Worm (Caenorhabditis elegans) whole organism, mixed stage, embryonic: ENCODE measurements around the gene C04F5.8.

Experiments used
- M03D4.4 ChIP-seq: sonication (generic microtip); optimal IDR thresholded peaks from 2 replicates; lab custom pipeline; 2017; ENCODE audit warnings: mild to moderate bottlenecking, missing genetic modification characterization, missing compliant biosample characterization
- bed-3 ChIP-seq: fragments of 200-800 bp; sonication (Bioruptor generic); optimal IDR thresholded peaks from 3 replicates; lab custom pipeline; 2018; ENCODE audit warnings: mild to moderate bottlenecking, missing genetic modification characterization, moderate library complexity, missing compliant biosample characterization
- blmp-1 ChIP-seq: fragments of 150-350 bp; optimal IDR thresholded peaks from 2 replicates; lab custom pipeline; 2014; ENCODE audit warnings: missing biosample characterization, missing genetic modification characterization
- ceh-39 ChIP-seq: fragments of 150-350 bp; optimal IDR thresholded peaks from 2 replicates; lab custom pipeline; 2014; ENCODE audit warnings: missing biosample characterization, missing genetic modification characterization
- ceh-43 ChIP-seq: fragments of 200-800 bp; sonication (Bioruptor generic); optimal IDR thresholded peaks from 2 replicates; lab custom pipeline; 2018; ENCODE audit warnings: mild to moderate bottlenecking, missing genetic modification characterization, moderate library complexity, missing compliant biosample characterization
- ceh-83 ChIP-seq: fragments of 200-800 bp; sonication (Bioruptor generic); optimal IDR thresholded peaks from 2 replicates; lab custom pipeline; 2018; ENCODE audit warnings: mild to moderate bottlenecking, missing genetic modification characterization, missing compliant biosample characterization
- ces-1 ChIP-seq: fragments of 150-350 bp; optimal IDR thresholded peaks from 2 replicates; lab custom pipeline; 2014; ENCODE audit warnings: missing biosample characterization, missing genetic modification reagents, missing genetic modification characterization
- cnd-1 ChIP-seq: fragments of 200-800 bp; sonication (Bioruptor generic); optimal IDR thresholded peaks from 2 replicates; lab custom pipeline; 2018; ENCODE audit warnings: mild to moderate bottlenecking, missing genetic modification characterization, missing compliant biosample characterization
- drap-1 ChIP-seq: fragments of 200-800 bp; sonication (Bioruptor generic); optimal IDR thresholded peaks from 3 replicates; lab custom pipeline; 2018; ENCODE audit warnings: mild to moderate bottlenecking, missing genetic modification characterization, missing compliant biosample characterization
- elt-1 ChIP-seq: sonication (generic microtip); optimal IDR thresholded peaks from 2 replicates; lab custom pipeline; 2017; ENCODE audit warnings: missing genetic modification characterization, mild to moderate bottlenecking, missing compliant biosample characterization, antibody characterized with exemption, moderate library complexity, borderline replicate concordance; ENCODE audit not compliant: insufficient read depth
- elt-3 ChIP-seq: fragments of 150-350 bp; optimal IDR thresholded peaks from 2 replicates; lab custom pipeline; 2014; ENCODE audit warnings: missing biosample characterization, missing genetic modification characterization
- flh-1 ChIP-seq: fragments of 200-800 bp; sonication (Bioruptor generic); optimal IDR thresholded peaks from 2 replicates; lab custom pipeline; 2018; ENCODE audit warnings: mild to moderate bottlenecking, missing genetic modification characterization, moderate library complexity, missing compliant biosample characterization
- ham-2 ChIP-seq: fragments of 200-800 bp; sonication (Bioruptor generic); optimal IDR thresholded peaks from 2 replicates; lab custom pipeline; 2018; ENCODE audit warnings: mild to moderate bottlenecking, missing genetic modification characterization, missing compliant biosample characterization
- hlh-1 ChIP-seq: fragments of 150-350 bp; optimal IDR thresholded peaks from 2 replicates; lab custom pipeline; 2014; ENCODE audit warnings: missing biosample characterization, missing genetic modification reagents, missing genetic modification characterization
- lin-13 ChIP-seq: fragments of 150-350 bp; optimal IDR thresholded peaks from 2 replicates; lab custom pipeline; 2014; ENCODE audit warnings: missing biosample characterization, missing genetic modification characterization
- lin-32 ChIP-seq: fragments of 200-800 bp; sonication (Bioruptor generic); optimal IDR thresholded peaks from 2 replicates; lab custom pipeline; 2018; ENCODE audit warnings: mild to moderate bottlenecking, missing genetic modification characterization, missing compliant biosample characterization
- lsy-2 ChIP-seq: fragments of 150-350 bp; optimal IDR thresholded peaks from 2 replicates; lab custom pipeline; 2014; ENCODE audit warnings: missing biosample characterization, missing genetic modification characterization
- mab-5 ChIP-seq: fragments of 150-350 bp; optimal IDR thresholded peaks from 2 replicates; lab custom pipeline; 2014; ENCODE audit warnings: missing biosample characterization, missing genetic modification characterization
- mep-1 ChIP-seq: fragments of 150-350 bp; optimal IDR thresholded peaks from 2 replicates; lab custom pipeline; 2017; ENCODE audit warnings: missing biosample characterization, missing genetic modification reagents, missing genetic modification characterization, inconsistent platforms
- mls-2 ChIP-seq: sonication (generic microtip); optimal IDR thresholded peaks from 2 replicates; lab custom pipeline; 2016; ENCODE audit warnings: mild to moderate bottlenecking, missing genetic modification characterization, moderate library complexity, missing compliant biosample characterization
- nhr-12 ChIP-seq: fragments of 150-350 bp; optimal IDR thresholded peaks from 2 replicates; lab custom pipeline; 2014; ENCODE audit warnings: missing biosample characterization, missing genetic modification characterization
- nhr-2 ChIP-seq: fragments of 150-350 bp; optimal IDR thresholded peaks from 2 replicates; lab custom pipeline; 2014; ENCODE audit warnings: missing biosample characterization, missing genetic modification characterization
- nhr-28 ChIP-seq: fragments of 150-350 bp; optimal IDR thresholded peaks from 2 replicates; lab custom pipeline; 2014; ENCODE audit warnings: missing biosample characterization, missing genetic modification characterization
- nhr-76 ChIP-seq: sonication (generic microtip); optimal IDR thresholded peaks from 2 replicates; lab custom pipeline; 2017; ENCODE audit warnings: missing biosample characterization, missing genetic modification characterization
- pha-4 ChIP-seq: fragments of 150-350 bp; optimal IDR thresholded peaks from 2 replicates; lab custom pipeline; 2018; ENCODE audit warnings: missing biosample characterization, missing genetic modification reagents, missing genetic modification characterization
- sem-2 ChIP-seq: fragments of 200-800 bp; sonication (Bioruptor generic); optimal IDR thresholded peaks from 2 replicates; lab custom pipeline; 2018; ENCODE audit warnings: mild to moderate bottlenecking, missing genetic modification characterization, missing compliant biosample characterization
- snpc-4 ChIP-seq: fragments of 150-350 bp; optimal IDR thresholded peaks from 2 replicates; lab custom pipeline; 2014; ENCODE audit warnings: missing biosample characterization, missing genetic modification characterization
- sptf-1 ChIP-seq: sonication (generic microtip); optimal IDR thresholded peaks from 2 replicates; lab custom pipeline; 2017; ENCODE audit warnings: mild to moderate bottlenecking, missing genetic modification characterization, moderate library complexity, missing compliant biosample characterization
- tbx-8 ChIP-seq: fragments of 200-800 bp; sonication (Bioruptor generic); optimal IDR thresholded peaks from 2 replicates; lab custom pipeline; 2018; ENCODE audit warnings: mild to moderate bottlenecking, missing genetic modification characterization, moderate library complexity, missing compliant biosample characterization
- unc-120 ChIP-seq: sonication (generic microtip); optimal IDR thresholded peaks from 2 replicates; lab custom pipeline; 2017; ENCODE audit warnings: missing genetic modification characterization, missing compliant biosample characterization; ENCODE audit not compliant: poor library complexity, severe bottlenecking
- unc-39 ChIP-seq: fragments of 150-350 bp; optimal IDR thresholded peaks from 2 replicates; lab custom pipeline; 2014; ENCODE audit warnings: missing biosample characterization, missing genetic modification characterization
- unc-62 ChIP-seq: fragments of 150-350 bp; optimal IDR thresholded peaks from 2 replicates; lab custom pipeline; 2014; ENCODE audit warnings: missing biosample characterization, missing genetic modification reagents, missing genetic modification characterization
- ztf-11 ChIP-seq: fragments of 150-350 bp; optimal IDR thresholded peaks from 2 replicates; lab custom pipeline; 2014; ENCODE audit warnings: missing biosample characterization, missing genetic modification characterization

The C04F5.8 gene

ce11 chrV:5132441-5132840, 18.9 kb upstream of the C04F5.8 start, which contains the start of gene F14F9.4:
F14F9.4 (plus strand) TSS chrV:5132741.
- TF ChIP-seq mls-2 (tag; lab: Kevin White, UChicago) (no peak), ces-1 (GFP tag; lab: Kevin White, UChicago) (no peak), bed-3 (GFP tag; lab: Kevin White, UChicago) (no peak), tbx-8 (GFP tag; lab: Kevin White, UChicago) (no peak), ceh-83 (no peak), sptf-1 (no peak), snpc-4 (tag; lab: Kevin White, UChicago) (no peak), ham-2 (no peak), nhr-12 (tag; lab: Kevin White, UChicago) (no peak), sem-2 (GFP tag; lab: Kevin White, UChicago) (no peak), drap-1 (GFP tag; lab: Kevin White, UChicago) (no peak), pha-4 (no peak), ceh-39 (tag; lab: Kevin White, UChicago) (no peak), lin-13 (tag; lab: Kevin White, UChicago) (no peak), cnd-1 (tag; lab: Kevin White, UChicago) (no peak)
- TF ChIP-seq, all 35 proteins: peak for 0

- TF ChIP-seq bed-3 (GFP tag; lab: Kevin White, UChicago) = no peak
- no peak for TF ChIP-seq unc-39
- no peak for TF ChIP-seq flh-1 (GFP tag; lab: Kevin White, UChicago)
Observed at ce11 chrV:5131380-5131779, 17.8 kb upstream of the C04F5.8 start.

ce11 chrV:5130018-5130417, 16.5 kb upstream of the C04F5.8 start, which contains the start of gene F14F9.8:
F14F9.8 (plus strand) TSS chrV:5130318.
- TF ChIP-seq elt-1 (tag; lab: Kevin White, UChicago) = no peak
- TF ChIP-seq nhr-2 = no peak
- TF ChIP-seq ham-2 = no peak
- no peak for TF ChIP-seq flh-1 (GFP tag; lab: Kevin White, UChicago)
- TF ChIP-seq sem-2 (GFP tag; lab: Kevin White, UChicago) = no peak
- no peak for TF ChIP-seq mls-2 (tag; lab: Kevin White, UChicago)
- TF ChIP-seq ceh-39 (tag; lab: Kevin White, UChicago) = no peak
- no peak for TF ChIP-seq unc-39
- no peak for TF ChIP-seq ceh-43
- no peak for TF ChIP-seq lsy-2 (tag; lab: Kevin White, UChicago)
- no peak for TF ChIP-seq blmp-1 (tag; lab: Kevin White, UChicago)
- no peak for TF ChIP-seq unc-62
- TF ChIP-seq lin-13 (tag; lab: Kevin White, UChicago) = no peak
- no peak for TF ChIP-seq hlh-1 (tag; lab: Kevin White, UChicago)
- TF ChIP-seq M03D4.4 (tag; lab: Kevin White, UChicago) = no peak

ce11 chrV:5126793-5127192, 13.2 kb upstream of the C04F5.8 start, which contains the start of gene F14F9.5:
F14F9.5 (plus strand) TSS chrV:5127093.
- no peak for TF ChIP-seq nhr-2
- no peak for TF ChIP-seq ztf-11 (tag; lab: Kevin White, UChicago)
- no peak for TF ChIP-seq pha-4
- no peak for TF ChIP-seq unc-120 (tag; lab: Kevin White, UChicago)
- TF ChIP-seq lin-32 (GFP tag; lab: Kevin White, UChicago) = no peak
- TF ChIP-seq ces-1 (GFP tag; lab: Kevin White, UChicago) = no peak
- TF ChIP-seq ham-2 = no peak
- no peak for TF ChIP-seq bed-3 (GFP tag; lab: Kevin White, UChicago)
- TF ChIP-seq nhr-12 (tag; lab: Kevin White, UChicago) = no peak
- TF ChIP-seq ceh-43 = no peak
- no peak for TF ChIP-seq unc-39
- no peak for TF ChIP-seq ceh-83
- no peak for TF ChIP-seq drap-1 (GFP tag; lab: Kevin White, UChicago)
- TF ChIP-seq nhr-76 = no peak
- TF ChIP-seq sptf-1 = no peak

ce11 chrV:5119679-5120078, 6.1 kb upstream of the C04F5.8 start, which contains the start of gene sid-1:
sid-1 (plus strand) TSS chrV:5119970.
- TF ChIP-seq nhr-28 (tag; lab: Kevin White, UChicago) (no peak), mep-1 (tag; lab: Kevin White, UChicago) (no peak), flh-1 (GFP tag; lab: Kevin White, UChicago) (no peak), hlh-1 (tag; lab: Kevin White, UChicago) (no peak), unc-62 (no peak), lin-32 (GFP tag; lab: Kevin White, UChicago) (no peak), tbx-8 (GFP tag; lab: Kevin White, UChicago) (no peak), nhr-12 (tag; lab: Kevin White, UChicago) (no peak), mab-5 (no peak), elt-3 (tag; lab: Kevin White, UChicago) (no peak), nhr-2 (no peak), pha-4 (no peak), ceh-39 (tag; lab: Kevin White, UChicago) (no peak), M03D4.4 (tag; lab: Kevin White, UChicago) (no peak), bed-3 (GFP tag; lab: Kevin White, UChicago) (no peak)
